Worm (Caenorhabditis elegans): Measurements from ENCODE around the gene T15H9.5.

ce11 chrII:9617902-9618245 lies 6.6 kb upstream of the T15H9.5 start:
- TF ChIP-seq R02D3.7 (tag; optimal IDR thresholded peaks at IDR 0.05) (no peak), alr-1 (tag; optimal IDR thresholded peaks at IDR 0.05) (no peak), nhr-237 (tag; optimal IDR thresholded peaks at IDR 0.05) (no peak), ama-1 (optimal IDR thresholded peaks at IDR 0.05) (no peak), dmd-4 (tag; optimal IDR thresholded peaks at IDR 0.05) (no peak), ceh-82 (tag; optimal IDR thresholded peaks at IDR 0.05) (no peak), blmp-1 (tag; optimal IDR thresholded peaks at IDR 0.05; ENCODE audit: insufficient read depth) (no peak), lin-39 (tag; optimal IDR thresholded peaks at IDR 0.05) (no peak), ztf-11 (tag; optimal IDR thresholded peaks at IDR 0.05) (no peak), snpc-4 (tag; optimal IDR thresholded peaks at IDR 0.05) (no peak), mdl-1 (tag; optimal IDR thresholded peaks at IDR 0.05) (no peak), fos-1 (tag; optimal IDR thresholded peaks at IDR 0.05) (no peak), aly-2 (tag; optimal IDR thresholded peaks at IDR 0.05) (no peak), ceh-16 (tag; optimal IDR thresholded peaks at IDR 0.05) (no peak)

All from whole organism, L2 larva.